Worm (Caenorhabditis elegans): ENCODE data around the gene K07F5.14.

DNA sequence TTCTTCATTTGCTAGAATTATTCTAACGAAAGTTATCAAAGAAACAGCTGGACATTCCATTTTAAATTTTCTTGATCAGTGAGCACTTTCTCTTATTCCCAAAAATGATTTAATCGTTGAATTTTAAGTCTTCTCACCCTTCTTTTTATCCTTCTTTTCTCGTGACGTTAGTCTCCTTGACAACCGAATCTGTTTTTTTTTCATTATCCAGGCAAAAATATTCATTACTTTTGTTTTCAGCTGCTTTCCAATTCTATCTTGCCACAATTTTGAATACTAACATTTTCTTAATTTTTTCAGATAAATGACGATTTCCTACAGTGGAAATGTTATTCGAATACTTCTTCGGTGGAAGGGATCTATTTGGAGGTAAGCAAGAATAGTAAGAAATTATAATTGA lies 41.6 kb downstream of the K07F5.14 start, which contains the start of gene best-13:
- no peak for TF ChIP-seq ama-1 (optimal IDR thresholded peaks at IDR 0.05)
- no peak for TF ChIP-seq sea-1 (GFP tag; conservative IDR thresholded peaks at IDR 0.05)
- TF ChIP-seq hnd-1 (tag; optimal IDR thresholded peaks at IDR 0.05), result no peak
- no peak for TF ChIP-seq flt-1 (GFP tag; IDR thresholded peaks at IDR 0.05)
- TF ChIP-seq tbx-11 (GFP tag; IDR thresholded peaks at IDR 0.05), result no peak
- no peak for TF ChIP-seq ceh-36 (tag; optimal IDR thresholded peaks at IDR 0.05)

Measured in whole organism, early embryonic.